Worm (Caenorhabditis elegans) whole organism, midembryonic: ENCODE data around the gene cnc-8.

Source experiments
- T22C8.4 ChIP-seq: fragments of 200-800 bp; sonication (Bioruptor generic); IDR thresholded peaks from 2 replicates; pipeline ENCODE4 v1.3.6; 2022; ENCODE audit warnings: missing genetic modification characterization, missing compliant biosample characterization
- cog-1 ChIP-seq: sonication (generic microtip); optimal IDR thresholded peaks from 2 replicates; lab custom pipeline; 2016; ENCODE audit warnings: missing genetic modification characterization, missing compliant biosample characterization
- flt-1 ChIP-seq: fragments of 200-800 bp; sonication (Bioruptor generic); IDR thresholded peaks from 2 replicates; pipeline ENCODE4 v1.3.6; 2022; ENCODE audit warnings: missing genetic modification characterization, missing compliant biosample characterization
- ztf-23 ChIP-seq: fragments of 200-800 bp; sonication (Bioruptor generic); IDR thresholded peaks from 2 replicates; pipeline ENCODE4 v1.3.6; 2022; ENCODE audit warnings: missing genetic modification reagents, missing genetic modification characterization, missing compliant biosample characterization

ce11 chrX:10355650-10356049 is 49.3 kb downstream of the cnc-8 start, which contains the start of gene R07E3.7:
- no peak for TF ChIP-seq ztf-23 (GFP tag; lab: Robert Waterston, UW)
- TF ChIP-seq T22C8.4 (GFP tag; lab: Robert Waterston, UW) = no peak
- TF ChIP-seq flt-1 (GFP tag; lab: Robert Waterston, UW) = no peak
- no peak for TF ChIP-seq cog-1
